Fruit fly (Drosophila melanogaster): ENCODE data around the gene CG13373.

Gene CG13373

dm6 chrX:441295-441694, 35.5 kb upstream of the CG13373 start (continued):
- TF ChIP-seq CG11762 (GFP tag; optimal IDR thresholded peaks at IDR 0.05; ENCODE audit: insufficient read depth) (no peak), CG34406 (GFP tag; optimal IDR thresholded peaks at IDR 0.05) (no peak), CG32006 (GFP tag; optimal IDR thresholded peaks at IDR 0.05) (no peak), Met (GFP tag; optimal IDR thresholded peaks at IDR 0.05) (peak; percentile 28), CG7368 (GFP tag; optimal IDR thresholded peaks at IDR 0.05) (no peak), Ets21C (GFP tag; optimal IDR thresholded peaks at IDR 0.05) (no peak), CG10669 (GFP tag; optimal IDR thresholded peaks at IDR 0.05) (no peak), Eip75B (GFP tag; optimal IDR thresholded peaks at IDR 0.05) (no peak), svp (GFP tag) (peak; percentile 48), CG3032 (tag; optimal IDR thresholded peaks at IDR 0.05) (no peak), Hr38 (GFP tag; optimal IDR thresholded peaks at IDR 0.05) (no peak), esn (GFP tag; optimal IDR thresholded peaks at IDR 0.05) (peak; percentile 31), spab (GFP tag; optimal IDR thresholded peaks at IDR 0.05) (no peak), Eip78C (GFP tag) (peak; percentile 73), lz (GFP tag; optimal IDR thresholded peaks at IDR 0.05) (peak; percentile 7), Gug (GFP tag; IDR thresholded peaks at IDR 0.05) (no peak), acj6 (GFP tag; optimal IDR thresholded peaks at IDR 0.05) (no peak)

dm6 chrX:443981-444550, 32.7 kb upstream of the CG13373 start:
- peak; percentile 60 for TF ChIP-seq achi (GFP tag; optimal IDR thresholded peaks at IDR 0.05)
- TF ChIP-seq Eip75B (GFP tag; optimal IDR thresholded peaks at IDR 0.05) = peak; percentile 73
- TF ChIP-seq CG16779 (tag; optimal IDR thresholded peaks at IDR 0.05) = peak; percentile 23
- peak in 1 of 2 experiments; percentile 60 for TF ChIP-seq salr (GFP tag; optimal IDR thresholded peaks at IDR 0.05)
- peak; percentile 71 for TF ChIP-seq esn (GFP tag; optimal IDR thresholded peaks at IDR 0.05)
- peak; percentile 71 for TF ChIP-seq CG3919 (GFP tag; optimal IDR thresholded peaks at IDR 0.05)
- TF ChIP-seq CG7368 (GFP tag; optimal IDR thresholded peaks at IDR 0.05) = peak; percentile 58
- no peak for TF ChIP-seq Lpt (GFP tag; optimal IDR thresholded peaks at IDR 0.05)
- TF ChIP-seq CG6854 (GFP tag; optimal IDR thresholded peaks at IDR 0.05) = no peak
- TF ChIP-seq OdsH (GFP tag; optimal IDR thresholded peaks at IDR 0.05) = peak; percentile 53
- TF ChIP-seq CG4318 (GFP tag; optimal IDR thresholded peaks at IDR 0.05) = no peak
- peak; percentile 39 for TF ChIP-seq vri (GFP tag; optimal IDR thresholded peaks at IDR 0.05)
- peak; percentile 50 for TF ChIP-seq Smox (GFP tag; optimal IDR thresholded peaks at IDR 0.05)
- peak; percentile 59 for TF ChIP-seq CG34406 (GFP tag; optimal IDR thresholded peaks at IDR 0.05)
- no peak for TF ChIP-seq dac (GFP tag; optimal IDR thresholded peaks at IDR 0.05)
- TF ChIP-seq fd85E (GFP tag; optimal IDR thresholded peaks at IDR 0.05) = no peak
- TF ChIP-seq Ets96B (tag; optimal IDR thresholded peaks at IDR 0.05) = peak; percentile 75
- no peak for TF ChIP-seq fkh (GFP tag; optimal IDR thresholded peaks at IDR 0.05)
- TF ChIP-seq Sox102F (GFP tag; optimal IDR thresholded peaks at IDR 0.05) = peak; percentile 30
- no peak for TF ChIP-seq CG11294 (GFP tag; IDR thresholded peaks at IDR 0.05)
- peak; percentile 17 for TF ChIP-seq CG11902 (GFP tag; optimal IDR thresholded peaks at IDR 0.05)
- TF ChIP-seq pdm3 (GFP tag; optimal IDR thresholded peaks at IDR 0.05) = peak; percentile 60
- TF ChIP-seq Hr39 (GFP tag; optimal IDR thresholded peaks at IDR 0.05) = peak; percentile 53
- peak; percentile 25 for TF ChIP-seq Ets21C (GFP tag; optimal IDR thresholded peaks at IDR 0.05)
- TF ChIP-seq CG10669 (GFP tag; optimal IDR thresholded peaks at IDR 0.05) = peak; percentile 77
- TF ChIP-seq CG6808 (GFP tag; optimal IDR thresholded peaks at IDR 0.05) = peak; percentile 73
- peak; percentile 43 for TF ChIP-seq CG8632 (GFP tag; optimal IDR thresholded peaks at IDR 0.05)
- TF ChIP-seq CG32006 (GFP tag; optimal IDR thresholded peaks at IDR 0.05) = peak; percentile 21
- peak; percentile 74 for TF ChIP-seq CG3032 (tag; optimal IDR thresholded peaks at IDR 0.05)
- TF ChIP-seq Eip93F (GFP tag; optimal IDR thresholded peaks at IDR 0.05) = no peak
- TF ChIP-seq acj6 (GFP tag; optimal IDR thresholded peaks at IDR 0.05) = peak; percentile 69
- TF ChIP-seq CG6163 (GFP tag; IDR thresholded peaks at IDR 0.05) = peak; percentile 69
- TF ChIP-seq CG8119 (GFP tag; IDR thresholded peaks at IDR 0.05) = peak; percentile 47; the same call in 1 of the 3 replicates
- peak; percentile 75 for TF ChIP-seq dsx (GFP tag; optimal IDR thresholded peaks at IDR 0.05; ENCODE audit: poor library complexity, severe bottlenecking)
- TF ChIP-seq CG10631 (GFP tag; optimal IDR thresholded peaks at IDR 0.05) = peak; percentile 77
- TF ChIP-seq topi (GFP tag; optimal IDR thresholded peaks at IDR 0.05) = peak; percentile 72
- no peak for TF ChIP-seq Hr4 (GFP tag; optimal IDR thresholded peaks at IDR 0.05)
- TF ChIP-seq CG9139 (GFP tag; optimal IDR thresholded peaks at IDR 0.05) = peak; percentile 58
- peak; percentile 55 for TF ChIP-seq CG31627 (GFP tag; optimal IDR thresholded peaks at IDR 0.05)
- peak; percentile 75 for TF ChIP-seq fd59A (GFP tag; optimal IDR thresholded peaks at IDR 0.05)
- peak; percentile 58 for TF ChIP-seq cyc (GFP tag; optimal IDR thresholded peaks at IDR 0.05)

Measured in whole organism, prepupa.